Worm (Caenorhabditis elegans) whole organism, mixed stage, embryonic: ENCODE data around the gene oma-2.
A peak's percentile ranks its signal among the peaks of the same experiment; 100 is the strongest.

Source experiments
- M03D4.4 ChIP-seq: sonication (generic microtip); optimal IDR thresholded peaks from 2 replicates; lab custom pipeline; 2017; ENCODE audit warnings: mild to moderate bottlenecking, missing genetic modification characterization, missing compliant biosample characterization
- bed-3 ChIP-seq: fragments of 200-800 bp; sonication (Bioruptor generic); optimal IDR thresholded peaks from 3 replicates; lab custom pipeline; 2018; ENCODE audit warnings: mild to moderate bottlenecking, missing genetic modification characterization, moderate library complexity, missing compliant biosample characterization
- blmp-1 ChIP-seq: fragments of 150-350 bp; optimal IDR thresholded peaks from 2 replicates; lab custom pipeline; 2014; ENCODE audit warnings: missing biosample characterization, missing genetic modification characterization
- ceh-43 ChIP-seq: fragments of 200-800 bp; sonication (Bioruptor generic); optimal IDR thresholded peaks from 2 replicates; lab custom pipeline; 2018; ENCODE audit warnings: mild to moderate bottlenecking, missing genetic modification characterization, moderate library complexity, missing compliant biosample characterization
- ceh-83 ChIP-seq: fragments of 200-800 bp; sonication (Bioruptor generic); optimal IDR thresholded peaks from 2 replicates; lab custom pipeline; 2018; ENCODE audit warnings: mild to moderate bottlenecking, missing genetic modification characterization, missing compliant biosample characterization
- ces-1 ChIP-seq: fragments of 150-350 bp; optimal IDR thresholded peaks from 2 replicates; lab custom pipeline; 2014; ENCODE audit warnings: missing biosample characterization, missing genetic modification reagents, missing genetic modification characterization
- drap-1 ChIP-seq: fragments of 200-800 bp; sonication (Bioruptor generic); optimal IDR thresholded peaks from 3 replicates; lab custom pipeline; 2018; ENCODE audit warnings: mild to moderate bottlenecking, missing genetic modification characterization, missing compliant biosample characterization
- elt-1 ChIP-seq: sonication (generic microtip); optimal IDR thresholded peaks from 2 replicates; lab custom pipeline; 2017; ENCODE audit warnings: missing genetic modification characterization, mild to moderate bottlenecking, missing compliant biosample characterization, antibody characterized with exemption, moderate library complexity, borderline replicate concordance; ENCODE audit not compliant: insufficient read depth
- elt-3 ChIP-seq: fragments of 150-350 bp; optimal IDR thresholded peaks from 2 replicates; lab custom pipeline; 2014; ENCODE audit warnings: missing biosample characterization, missing genetic modification characterization
- flh-1 ChIP-seq: fragments of 200-800 bp; sonication (Bioruptor generic); optimal IDR thresholded peaks from 2 replicates; lab custom pipeline; 2018; ENCODE audit warnings: mild to moderate bottlenecking, missing genetic modification characterization, moderate library complexity, missing compliant biosample characterization
- ham-2 ChIP-seq: fragments of 200-800 bp; sonication (Bioruptor generic); optimal IDR thresholded peaks from 2 replicates; lab custom pipeline; 2018; ENCODE audit warnings: mild to moderate bottlenecking, missing genetic modification characterization, missing compliant biosample characterization
- hlh-1 ChIP-seq: fragments of 150-350 bp; optimal IDR thresholded peaks from 2 replicates; lab custom pipeline; 2014; ENCODE audit warnings: missing biosample characterization, missing genetic modification reagents, missing genetic modification characterization
- lin-13 ChIP-seq: fragments of 150-350 bp; optimal IDR thresholded peaks from 2 replicates; lab custom pipeline; 2014; ENCODE audit warnings: missing biosample characterization, missing genetic modification characterization
- lin-32 ChIP-seq: fragments of 200-800 bp; sonication (Bioruptor generic); optimal IDR thresholded peaks from 2 replicates; lab custom pipeline; 2018; ENCODE audit warnings: mild to moderate bottlenecking, missing genetic modification characterization, missing compliant biosample characterization
- lsy-2 ChIP-seq: fragments of 150-350 bp; optimal IDR thresholded peaks from 2 replicates; lab custom pipeline; 2014; ENCODE audit warnings: missing biosample characterization, missing genetic modification characterization
- mab-5 ChIP-seq: fragments of 150-350 bp; optimal IDR thresholded peaks from 2 replicates; lab custom pipeline; 2014; ENCODE audit warnings: missing biosample characterization, missing genetic modification characterization
- mep-1 ChIP-seq: fragments of 150-350 bp; optimal IDR thresholded peaks from 2 replicates; lab custom pipeline; 2017; ENCODE audit warnings: missing biosample characterization, missing genetic modification reagents, missing genetic modification characterization, inconsistent platforms
- mls-2 ChIP-seq: sonication (generic microtip); optimal IDR thresholded peaks from 2 replicates; lab custom pipeline; 2016; ENCODE audit warnings: mild to moderate bottlenecking, missing genetic modification characterization, moderate library complexity, missing compliant biosample characterization
- nhr-12 ChIP-seq: fragments of 150-350 bp; optimal IDR thresholded peaks from 2 replicates; lab custom pipeline; 2014; ENCODE audit warnings: missing biosample characterization, missing genetic modification characterization
- nhr-2 ChIP-seq: fragments of 150-350 bp; optimal IDR thresholded peaks from 2 replicates; lab custom pipeline; 2014; ENCODE audit warnings: missing biosample characterization, missing genetic modification characterization
- nhr-237 ChIP-seq: fragments of 150-350 bp; optimal IDR thresholded peaks from 2 replicates; lab custom pipeline; 2014; ENCODE audit warnings: missing biosample characterization, missing genetic modification characterization
- nhr-28 ChIP-seq: fragments of 150-350 bp; optimal IDR thresholded peaks from 2 replicates; lab custom pipeline; 2014; ENCODE audit warnings: missing biosample characterization, missing genetic modification characterization
- pha-4 ChIP-seq: fragments of 150-350 bp; optimal IDR thresholded peaks from 2 replicates; lab custom pipeline; 2018; ENCODE audit warnings: missing biosample characterization, missing genetic modification reagents, missing genetic modification characterization
- sem-2 ChIP-seq: fragments of 200-800 bp; sonication (Bioruptor generic); optimal IDR thresholded peaks from 2 replicates; lab custom pipeline; 2018; ENCODE audit warnings: mild to moderate bottlenecking, missing genetic modification characterization, missing compliant biosample characterization
- sptf-1 ChIP-seq: sonication (generic microtip); optimal IDR thresholded peaks from 2 replicates; lab custom pipeline; 2017; ENCODE audit warnings: mild to moderate bottlenecking, missing genetic modification characterization, moderate library complexity, missing compliant biosample characterization
- tbx-8 ChIP-seq: fragments of 200-800 bp; sonication (Bioruptor generic); optimal IDR thresholded peaks from 2 replicates; lab custom pipeline; 2018; ENCODE audit warnings: mild to moderate bottlenecking, missing genetic modification characterization, moderate library complexity, missing compliant biosample characterization
- unc-120 ChIP-seq: sonication (generic microtip); optimal IDR thresholded peaks from 2 replicates; lab custom pipeline; 2017; ENCODE audit warnings: missing genetic modification characterization, missing compliant biosample characterization; ENCODE audit not compliant: poor library complexity, severe bottlenecking
- unc-39 ChIP-seq: fragments of 150-350 bp; optimal IDR thresholded peaks from 2 replicates; lab custom pipeline; 2014; ENCODE audit warnings: missing biosample characterization, missing genetic modification characterization
- unc-62 ChIP-seq: fragments of 150-350 bp; optimal IDR thresholded peaks from 2 replicates; lab custom pipeline; 2014; ENCODE audit warnings: missing biosample characterization, missing genetic modification reagents, missing genetic modification characterization
- zip-8 ChIP-seq: fragments of 150-350 bp; optimal IDR thresholded peaks from 2 replicates; lab custom pipeline; 2014; ENCODE audit warnings: missing biosample characterization, missing genetic modification characterization
- ztf-11 ChIP-seq: fragments of 150-350 bp; optimal IDR thresholded peaks from 2 replicates; lab custom pipeline; 2014; ENCODE audit warnings: missing biosample characterization, missing genetic modification characterization

Gene oma-2

DNA sequence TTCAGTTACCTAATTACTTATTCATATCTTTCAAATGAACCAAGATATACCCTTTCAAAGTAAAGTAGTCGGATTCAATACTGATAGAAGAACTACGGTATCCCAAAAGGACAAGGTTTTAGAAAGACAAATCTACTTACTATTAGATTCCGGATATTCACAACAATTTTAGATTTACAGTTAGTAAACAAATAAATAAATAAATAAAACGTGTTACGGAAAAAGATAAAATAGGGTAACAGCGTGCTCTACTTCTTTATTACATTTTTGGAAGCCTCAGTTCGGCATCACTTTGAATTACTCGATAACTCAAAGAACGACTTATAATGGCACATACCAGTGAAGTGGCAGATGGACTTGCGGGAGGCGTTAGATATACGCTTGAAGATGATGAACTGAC is 24.2 kb upstream of the oma-2 start, which contains the start of gene Y97E10AR.8:
Gene Y97E10AR.8 (plus strand): TSS at position 301 of the 400 bp plus-strand sequence.
- TF ChIP-seq mep-1 (tag; lab: Kevin White, UChicago) = no peak
- no peak for TF ChIP-seq M03D4.4 (tag; lab: Kevin White, UChicago)
- no peak for TF ChIP-seq lsy-2 (tag; lab: Kevin White, UChicago)
- TF ChIP-seq unc-39 (tag; lab: Kevin White, UChicago) = no peak
- TF ChIP-seq tbx-8 (GFP tag; lab: Kevin White, UChicago) = no peak
- TF ChIP-seq nhr-28 = no peak
- no peak for TF ChIP-seq bed-3 (GFP tag; lab: Kevin White, UChicago)
- no peak for TF ChIP-seq nhr-12 (tag; lab: Kevin White, UChicago)
- TF ChIP-seq ces-1 (GFP tag; lab: Kevin White, UChicago) = no peak
- TF ChIP-seq nhr-2 (tag; lab: Kevin White, UChicago) = no peak
- no peak for TF ChIP-seq ceh-43 (GFP tag; lab: Kevin White, UChicago)
- no peak for TF ChIP-seq sem-2 (GFP tag; lab: Kevin White, UChicago)
- TF ChIP-seq lin-13 (tag; lab: Kevin White, UChicago) = no peak
- TF ChIP-seq ham-2 (GFP tag; lab: Kevin White, UChicago) = no peak
- no peak for TF ChIP-seq mab-5 (tag; lab: Kevin White, UChicago)
- TF ChIP-seq elt-3 (tag; lab: Kevin White, UChicago) = no peak

DNA sequence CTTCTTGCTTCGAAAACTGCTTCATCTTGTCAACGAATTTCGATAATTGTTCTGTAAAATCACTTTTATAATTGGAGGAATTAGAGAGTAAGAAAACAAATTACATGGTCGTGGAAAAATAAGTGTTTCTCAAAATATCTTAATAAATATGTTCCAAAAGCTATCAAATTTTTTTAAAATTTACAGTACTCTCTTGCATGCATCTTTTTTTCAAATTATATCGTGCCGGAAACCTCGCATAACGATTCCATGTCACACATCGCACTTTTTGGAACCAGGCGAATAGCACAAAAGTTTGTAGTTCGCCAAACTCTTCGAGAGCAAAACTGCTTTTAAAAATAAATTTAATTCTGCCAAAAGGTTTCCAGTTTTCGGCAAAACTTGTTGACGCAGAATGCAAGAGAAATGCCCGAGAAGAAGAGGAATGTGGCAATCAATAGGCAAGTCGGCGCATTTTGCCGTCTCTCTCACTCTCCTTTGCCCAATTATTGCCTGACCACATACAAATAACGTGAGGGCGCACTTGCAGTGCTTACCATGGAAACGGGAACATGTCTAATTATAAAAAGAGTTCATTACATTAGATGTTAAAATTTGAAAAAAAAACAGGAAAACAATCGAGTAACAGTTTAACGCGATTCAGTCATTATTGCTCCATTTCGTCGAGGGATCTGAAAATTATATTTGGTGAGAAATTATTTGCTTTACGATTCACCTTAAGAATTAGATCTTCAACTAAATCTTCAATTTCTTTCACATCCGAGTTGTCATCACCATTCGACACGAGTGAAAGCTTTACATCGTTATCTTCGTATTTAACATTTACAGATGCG is 21.6 kb upstream of the oma-2 start, which contains the start of gene Y97E10AR.3:
Gene Y97E10AR.3 (minus strand): TSS at position 51 of the 833 bp plus-strand sequence.
- TF ChIP-seq ces-1 (GFP tag; lab: Kevin White, UChicago) (peak; percentile 73), ceh-83 (GFP tag; lab: Kevin White, UChicago) (no peak)
- TF ChIP-seq, all 35 proteins: peak for 1

DNA sequence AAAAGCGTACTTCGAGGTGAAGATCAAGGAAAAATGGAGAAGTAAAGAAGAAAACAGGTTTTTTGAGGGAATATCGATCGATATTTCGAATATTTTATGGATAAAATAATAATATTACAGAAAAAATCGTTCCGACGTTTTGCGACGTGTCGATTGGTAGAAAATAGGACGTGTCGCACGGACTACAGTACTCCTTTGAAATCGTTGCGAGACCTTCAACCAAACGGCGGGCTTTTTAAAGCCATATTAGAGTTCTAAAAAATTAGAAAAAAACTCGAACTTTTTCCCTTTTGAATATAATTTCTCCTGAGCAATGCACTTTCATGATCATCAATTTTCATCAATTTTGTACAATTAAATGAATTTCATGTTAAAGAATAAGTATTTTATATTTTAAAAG is 19.1 kb upstream of the oma-2 start, which contains the start of gene Y97E10AR.4:
Gene Y97E10AR.4 (minus strand): TSS at position 131 of the 400 bp plus-strand sequence.
- no peak for TF ChIP-seq flh-1 (GFP tag; lab: Kevin White, UChicago)
- TF ChIP-seq ztf-11 (tag; lab: Kevin White, UChicago) = no peak
- TF ChIP-seq sptf-1 (tag; lab: Kevin White, UChicago) = no peak
- TF ChIP-seq lin-13 (tag; lab: Kevin White, UChicago) = no peak
- TF ChIP-seq ceh-43 (GFP tag; lab: Kevin White, UChicago) = no peak
- no peak for TF ChIP-seq M03D4.4 (tag; lab: Kevin White, UChicago)
- no peak for TF ChIP-seq unc-62 (GFP tag; lab: Kevin White, UChicago)
- no peak for TF ChIP-seq nhr-237 (tag; lab: Kevin White, UChicago)
- TF ChIP-seq zip-8 (tag; lab: Kevin White, UChicago) = no peak
- TF ChIP-seq bed-3 (GFP tag; lab: Kevin White, UChicago) = no peak
- TF ChIP-seq drap-1 (GFP tag; lab: Kevin White, UChicago) = no peak
- TF ChIP-seq lin-32 (GFP tag; lab: Kevin White, UChicago) = no peak
- no peak for TF ChIP-seq ham-2 (GFP tag; lab: Kevin White, UChicago)
- no peak for TF ChIP-seq hlh-1 (tag; lab: Kevin White, UChicago)
- TF ChIP-seq ceh-83 (GFP tag; lab: Kevin White, UChicago) = no peak
- no peak for TF ChIP-seq elt-3 (tag; lab: Kevin White, UChicago)
- no peak for TF ChIP-seq mls-2 (tag; lab: Kevin White, UChicago)
- TF ChIP-seq nhr-28 = no peak
- TF ChIP-seq elt-1 (tag; lab: Kevin White, UChicago) = no peak
- no peak for TF ChIP-seq unc-120 (tag; lab: Kevin White, UChicago)

- no peak for TF ChIP-seq unc-120 (tag; lab: Kevin White, UChicago)
- TF ChIP-seq, all 35 proteins: peak for 0
Measured at ce11 chrV:8010846-8011245, 18.4 kb upstream of the oma-2 start, which contains the start of gene lmtr-2. TSS of gene lmtr-2 (minus strand) at chrV:8011106.

DNA sequence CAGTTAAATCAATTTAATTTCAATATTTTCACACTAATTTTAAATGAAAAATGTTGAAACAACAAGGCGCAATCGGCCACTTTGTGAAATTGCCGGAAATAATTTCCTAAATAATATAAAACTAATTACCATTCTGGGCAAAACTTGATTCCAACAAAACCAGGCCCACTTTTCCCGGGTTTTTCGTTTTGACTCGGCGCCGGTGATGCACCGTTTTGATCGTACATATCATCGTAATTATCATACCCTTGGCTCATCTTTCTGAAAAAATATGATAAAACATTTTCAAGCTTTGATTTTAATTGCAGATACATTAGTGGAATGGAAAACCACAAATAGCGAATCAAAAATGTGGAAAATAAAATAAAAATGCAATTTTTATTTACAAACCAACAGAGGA is 17.2 kb upstream of the oma-2 start, which contains the start of gene rpb-9:
Gene rpb-9 (minus strand): TSS at position 314 of the 400 bp plus-strand sequence.
- TF ChIP-seq ceh-43 (GFP tag; lab: Kevin White, UChicago) = no peak
- TF ChIP-seq sem-2 (GFP tag; lab: Kevin White, UChicago) = no peak
- no peak for TF ChIP-seq flh-1 (GFP tag; lab: Kevin White, UChicago)
- no peak for TF ChIP-seq elt-1 (tag; lab: Kevin White, UChicago)
- TF ChIP-seq hlh-1 (tag; lab: Kevin White, UChicago) = no peak
- TF ChIP-seq nhr-2 (tag; lab: Kevin White, UChicago) = no peak
- no peak for TF ChIP-seq ztf-11 (tag; lab: Kevin White, UChicago)
- TF ChIP-seq bed-3 (GFP tag; lab: Kevin White, UChicago) = no peak
- no peak for TF ChIP-seq mls-2 (tag; lab: Kevin White, UChicago)
- no peak for TF ChIP-seq tbx-8 (GFP tag; lab: Kevin White, UChicago)
- no peak for TF ChIP-seq ham-2 (GFP tag; lab: Kevin White, UChicago)
- TF ChIP-seq sptf-1 (tag; lab: Kevin White, UChicago) = no peak
- no peak for TF ChIP-seq blmp-1
- TF ChIP-seq nhr-28 = no peak
- TF ChIP-seq nhr-237 (tag; lab: Kevin White, UChicago) = no peak
- no peak for TF ChIP-seq lin-32 (GFP tag; lab: Kevin White, UChicago)
- no peak for TF ChIP-seq pha-4
